Worm (Caenorhabditis elegans) whole organism, L4 larva: ENCODE measurements around the gene srh-288.

ENCODE experiments used
- F26F4.8 ChIP-seq: fragments of 200-800 bp; sonication (Bioruptor generic); conservative IDR thresholded peaks from 2 replicates; pipeline ENCODE4 v1.3.6; 2022; ENCODE audit warnings: missing genetic modification characterization, missing compliant biosample characterization
- F37D6.2 ChIP-seq: sonication (generic microtip); optimal IDR thresholded peaks from 2 replicates; lab custom pipeline; 2016; ENCODE audit warnings: mild to moderate bottlenecking, missing genetic modification characterization, missing compliant biosample characterization
- F49E8.2 ChIP-seq: sonication (generic microtip); optimal IDR thresholded peaks from 2 replicates; lab custom pipeline; 2016; ENCODE audit warnings: missing compliant biosample characterization, mild to moderate bottlenecking, missing genetic modification characterization, borderline replicate concordance
- T26A8.4 ChIP-seq: fragments of 200-800 bp; sonication (Bioruptor generic); IDR thresholded peaks from 2 replicates; pipeline ENCODE4 v1.3.6; 2022; ENCODE audit warnings: missing genetic modification characterization, missing compliant biosample characterization
- aly-2 ChIP-seq: sonication (generic microtip); optimal IDR thresholded peaks from 2 replicates; lab custom pipeline; 2018; ENCODE audit warnings: missing biosample characterization, missing genetic modification characterization
- arid-1 ChIP-seq: fragments of 200-800 bp; sonication (Bioruptor generic); conservative IDR thresholded peaks from 2 replicates; pipeline ENCODE4 v1.3.6; 2022; ENCODE audit warnings: missing genetic modification reagents, missing genetic modification characterization, missing compliant biosample characterization
- attf-4 ChIP-seq: sonication (generic microtip); optimal IDR thresholded peaks from 3 replicates; lab custom pipeline; 2017; ENCODE audit warnings: missing biosample characterization, missing genetic modification characterization
- ceh-20 ChIP-seq: fragments of 200-800 bp; sonication (Bioruptor generic); IDR thresholded peaks from 2 replicates; pipeline ENCODE4 v1.3.6; 2022; ENCODE audit warnings: missing genetic modification reagents, missing genetic modification characterization, missing compliant biosample characterization
- ceh-32 ChIP-seq: sonication (generic microtip); optimal IDR thresholded peaks from 2 replicates; lab custom pipeline; 2016; ENCODE audit warnings: mild to moderate bottlenecking, missing genetic modification characterization, missing compliant biosample characterization; ENCODE audit not compliant: poor library complexity
- ces-1 ChIP-seq: fragments of 150-350 bp; sonication (generic microtip); optimal IDR thresholded peaks from 4 replicates; lab custom pipeline; 2014; ENCODE audit warnings: missing biosample characterization, missing genetic modification reagents, missing genetic modification characterization
- ctbp-1 ChIP-seq: fragments of 200-800 bp; sonication (Bioruptor generic); IDR thresholded peaks from 2 replicates; pipeline ENCODE4 v1.3.6; 2022; ENCODE audit warnings: missing genetic modification reagents, missing genetic modification characterization, missing compliant biosample characterization
- daf-16 ChIP-seq, 3 experiments: sonication (generic microtip); optimal IDR thresholded peaks; 2 replicates each; lab custom pipeline; 2016 to 2017; ENCODE audit warnings: missing genetic modification characterization in 3 of 3, missing genetic modification reagents in 3 of 3, mild to moderate bottlenecking in 2 of 3, missing compliant biosample characterization in 2 of 3, missing biosample characterization in 1 of 3, moderate library complexity in 1 of 3
- daf-19 ChIP-seq: fragments of 200-800 bp; sonication (Bioruptor generic); conservative IDR thresholded peaks from 2 replicates; pipeline ENCODE4 v1.3.6; 2022; ENCODE audit warnings: missing genetic modification characterization, missing compliant biosample characterization
- dmd-6 ChIP-seq: fragments of 200-800 bp; sonication (Bioruptor generic); IDR thresholded peaks from 2 replicates; pipeline ENCODE4 v1.3.6; 2022; ENCODE audit warnings: missing genetic modification reagents, missing genetic modification characterization, missing compliant biosample characterization
- dve-1 ChIP-seq: sonication (generic microtip); optimal IDR thresholded peaks from 2 replicates; lab custom pipeline; 2017; ENCODE audit warnings: antibody characterized with exemption, mild to moderate bottlenecking, missing genetic modification characterization, missing compliant biosample characterization; ENCODE audit not compliant: insufficient read depth
- egl-43 ChIP-seq: fragments of 200-800 bp; sonication (Bioruptor generic); IDR thresholded peaks from 2 replicates; pipeline ENCODE4 v1.3.6; 2022; ENCODE audit warnings: missing genetic modification reagents, missing genetic modification characterization, missing compliant biosample characterization
- fkh-10 ChIP-seq: fragments of 150-350 bp; optimal IDR thresholded peaks from 2 replicates; lab custom pipeline; 2014; ENCODE audit warnings: missing biosample characterization, missing genetic modification reagents, missing genetic modification characterization
- fos-1 ChIP-seq: fragments of 150-350 bp; optimal IDR thresholded peaks from 2 replicates; lab custom pipeline; 2014; ENCODE audit warnings: missing biosample characterization, missing genetic modification characterization
- hlh-11 ChIP-seq: fragments of 200-800 bp; sonication (Bioruptor generic); optimal IDR thresholded peaks from 2 replicates; lab custom pipeline; 2018; ENCODE audit warnings: mild to moderate bottlenecking, missing genetic modification characterization, missing compliant biosample characterization
- lin-1 ChIP-seq: fragments of 200-800 bp; sonication (Bioruptor generic); IDR thresholded peaks from 2 replicates; pipeline ENCODE4 v1.3.6; 2022; ENCODE audit warnings: missing genetic modification reagents, missing genetic modification characterization, missing compliant biosample characterization
- lin-39 ChIP-seq: fragments of 150-350 bp; optimal IDR thresholded peaks from 2 replicates; lab custom pipeline; 2014; ENCODE audit warnings: missing biosample characterization, missing genetic modification reagents, missing genetic modification characterization
- lir-3 ChIP-seq: sonication (generic microtip); optimal IDR thresholded peaks from 2 replicates; lab custom pipeline; 2016; ENCODE audit warnings: mild to moderate bottlenecking, missing genetic modification characterization, missing compliant biosample characterization
- mes-2 ChIP-seq: sonication (generic microtip); optimal IDR thresholded peaks from 2 replicates; lab custom pipeline; 2016; ENCODE audit warnings: missing genotype, mild to moderate bottlenecking, missing genetic modification characterization, missing compliant biosample characterization; ENCODE audit not compliant: poor library complexity, severe bottlenecking
- mxl-2 ChIP-seq: fragments of 200-800 bp; sonication (Bioruptor generic); conservative IDR thresholded peaks from 2 replicates; pipeline ENCODE4 v1.3.6; 2022; ENCODE audit warnings: missing genetic modification reagents, missing genetic modification characterization, missing compliant biosample characterization
- mxl-3 ChIP-seq: fragments of 200-800 bp; sonication (Bioruptor generic); optimal IDR thresholded peaks from 2 replicates; lab custom pipeline; 2018; ENCODE audit warnings: mild to moderate bottlenecking, missing genetic modification characterization, missing compliant biosample characterization
- nhr-10 ChIP-seq: fragments of 150-350 bp; optimal IDR thresholded peaks from 2 replicates; lab custom pipeline; 2014; ENCODE audit warnings: missing biosample characterization, missing genetic modification characterization
- nhr-102 ChIP-seq: sonication (generic microtip); optimal IDR thresholded peaks from 2 replicates; lab custom pipeline; 2016; ENCODE audit warnings: mild to moderate bottlenecking, missing genetic modification characterization, moderate library complexity, missing compliant biosample characterization
- nhr-28 ChIP-seq: fragments of 150-350 bp; optimal IDR thresholded peaks from 2 replicates; lab custom pipeline; 2014; ENCODE audit warnings: missing biosample characterization, missing genetic modification characterization
- nhr-48 ChIP-seq: sonication (generic microtip); optimal IDR thresholded peaks from 2 replicates; lab custom pipeline; 2016; ENCODE audit warnings: mild to moderate bottlenecking, missing genetic modification characterization, missing compliant biosample characterization
- nhr-77 ChIP-seq: fragments of 150-350 bp; optimal IDR thresholded peaks from 2 replicates; lab custom pipeline; 2014; ENCODE audit warnings: missing biosample characterization, missing genetic modification characterization
- pha-4 ChIP-seq, 2 experiments: fragments of 150-350 bp in 1 of 2; fragments of 200-800 bp in 1 of 2; sonication (Bioruptor generic) in 1 of 2; IDR thresholded peaks in 1 of 2; optimal IDR thresholded peaks in 1 of 2; 2 replicates each; pipeline versions ENCODE4 v1.3.6 to Lab custom; 2014 to 2022; ENCODE audit warnings: missing genetic modification characterization in 2 of 2, missing genetic modification reagents in 2 of 2, missing biosample characterization in 1 of 2, missing compliant biosample characterization in 1 of 2
- php-3 ChIP-seq: fragments of 200-800 bp; sonication (Bioruptor generic); IDR thresholded peaks from 2 replicates; pipeline ENCODE4 v1.3.6; 2022; ENCODE audit warnings: missing genetic modification reagents, missing genetic modification characterization, missing compliant biosample characterization
- pqm-1 ChIP-seq: sonication (generic microtip); optimal IDR thresholded peaks from 2 replicates; lab custom pipeline; 2017; ENCODE audit warnings: missing biosample characterization, missing genetic modification characterization
- rbr-2 ChIP-seq: sonication (generic microtip); optimal IDR thresholded peaks from 2 replicates; lab custom pipeline; 2016; ENCODE audit warnings: missing genotype, missing genetic modification characterization, missing compliant biosample characterization
- saeg-2 ChIP-seq: fragments of 200-800 bp; sonication (Bioruptor generic); IDR thresholded peaks from 2 replicates; pipeline ENCODE4 v1.3.6; 2022; ENCODE audit warnings: missing genetic modification reagents, missing genetic modification characterization, missing compliant biosample characterization
- set-16 ChIP-seq: fragments of 200-800 bp; sonication (Bioruptor generic); IDR thresholded peaks from 2 replicates; pipeline ENCODE4 v1.3.6; 2022; ENCODE audit warnings: missing genetic modification reagents, missing genetic modification characterization, missing compliant biosample characterization
- snpc-4 ChIP-seq: fragments of 150-350 bp; optimal IDR thresholded peaks from 2 replicates; lab custom pipeline; 2014; ENCODE audit warnings: missing biosample characterization, missing genetic modification characterization
- spr-3 ChIP-seq: fragments of 200-800 bp; sonication (Bioruptor generic); optimal IDR thresholded peaks from 2 replicates; lab custom pipeline; 2018; ENCODE audit warnings: mild to moderate bottlenecking, missing genetic modification characterization, missing compliant biosample characterization
- tra-1 ChIP-seq: fragments of 200-800 bp; sonication (Bioruptor generic); IDR thresholded peaks from 2 replicates; pipeline ENCODE4 v1.3.6; 2022; ENCODE audit warnings: missing genetic modification reagents, missing genetic modification characterization, missing compliant biosample characterization
- unc-130 ChIP-seq: sonication (generic microtip); optimal IDR thresholded peaks from 2 replicates; lab custom pipeline; 2016; ENCODE audit warnings: missing genetic modification reagents, missing genetic modification characterization, missing compliant biosample characterization
- unc-62 ChIP-seq, 3 experiments: fragments of 150-350 bp in 1 of 3; sonication (generic microtip); optimal IDR thresholded peaks in 2 of 3; peaks in 1 of 3; 1 replicate in 1 of 3; 2 replicates in 2 of 3; lab custom pipeline; 2014 to 2017; ENCODE audit warnings: missing biosample characterization in 3 of 3, missing genetic modification characterization in 3 of 3, missing genetic modification reagents in 3 of 3, missing genotype in 1 of 3
- zfp-2 ChIP-seq: sonication (generic microtip); optimal IDR thresholded peaks from 2 replicates; lab custom pipeline; 2016; ENCODE audit warnings: mild to moderate bottlenecking, missing genetic modification characterization, missing compliant biosample characterization

srh-288 gene

DNA sequence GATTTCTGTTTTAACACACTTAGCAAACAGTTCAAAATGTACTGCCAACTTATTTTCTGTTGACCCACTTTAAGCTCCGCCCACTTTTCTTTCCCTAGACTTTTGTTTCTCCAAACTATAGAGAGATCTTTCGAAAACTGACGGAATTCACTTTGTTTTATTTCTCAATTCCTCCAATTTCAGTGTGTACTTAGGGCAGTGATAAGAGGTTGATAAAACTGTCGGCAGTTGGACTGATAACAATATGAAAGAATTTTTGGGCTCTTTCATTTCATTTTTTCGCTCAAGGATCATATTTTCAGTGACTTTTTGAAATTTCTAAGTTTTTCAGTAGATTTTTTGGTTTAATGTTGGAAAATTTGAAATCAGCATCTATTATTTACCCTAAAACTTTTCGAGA, 40.6 kb downstream of the srh-288 start (continued):
- no peak for TF ChIP-seq lin-1 (GFP tag; lab: Robert Waterston, UW)
- TF ChIP-seq daf-16 (GFP tag; optimal IDR thresholded peaks at IDR 0.05; lab: Kevin White, UChicago), result no peak
- TF ChIP-seq daf-16 (tag; optimal IDR thresholded peaks at IDR 0.05; lab: Kevin White, UChicago), result peak; percentile 68
- no peak for TF ChIP-seq aly-2 (tag; lab: Kevin White, UChicago)
- no peak for TF ChIP-seq lir-3
- TF ChIP-seq F37D6.2 (tag; lab: Kevin White, UChicago), result no peak
- no peak for TF ChIP-seq lin-39
- TF ChIP-seq F49E8.2, result no peak
- no peak for TF ChIP-seq mes-2
- TF ChIP-seq F26F4.8 (GFP tag; lab: Robert Waterston, UW), result no peak
- no peak for TF ChIP-seq arid-1 (GFP tag; lab: Robert Waterston, UW)
- no peak for TF ChIP-seq spr-3
- TF ChIP-seq unc-62 (GFP tag; optimal IDR thresholded peaks at IDR 0.05 in 1 of 2; lab: Kevin White, UChicago), result no peak
- TF ChIP-seq unc-62 (tag; optimal IDR thresholded peaks at IDR 0.05; lab: Kevin White, UChicago), result no peak
- peak; percentile 66 for TF ChIP-seq nhr-28 (tag; lab: Kevin White, UChicago)
- peak; percentile 31 for TF ChIP-seq dve-1 (tag; lab: Kevin White, UChicago)
- no peak for TF ChIP-seq mxl-3 (GFP tag; lab: Kevin White, UChicago)
- no peak for TF ChIP-seq attf-4 (tag; lab: Kevin White, UChicago)
- no peak for TF ChIP-seq T26A8.4 (GFP tag; lab: Robert Waterston, UW)
- no peak for TF ChIP-seq nhr-10
- TF ChIP-seq unc-130 (GFP tag; lab: Kevin White, UChicago), result no peak
- peak; percentile 42; the same call in 1 of the 2 replicates for TF ChIP-seq dmd-6 (GFP tag; lab: Robert Waterston, UW)
- TF ChIP-seq zfp-2 (tag; lab: Kevin White, UChicago), result no peak

DNA sequence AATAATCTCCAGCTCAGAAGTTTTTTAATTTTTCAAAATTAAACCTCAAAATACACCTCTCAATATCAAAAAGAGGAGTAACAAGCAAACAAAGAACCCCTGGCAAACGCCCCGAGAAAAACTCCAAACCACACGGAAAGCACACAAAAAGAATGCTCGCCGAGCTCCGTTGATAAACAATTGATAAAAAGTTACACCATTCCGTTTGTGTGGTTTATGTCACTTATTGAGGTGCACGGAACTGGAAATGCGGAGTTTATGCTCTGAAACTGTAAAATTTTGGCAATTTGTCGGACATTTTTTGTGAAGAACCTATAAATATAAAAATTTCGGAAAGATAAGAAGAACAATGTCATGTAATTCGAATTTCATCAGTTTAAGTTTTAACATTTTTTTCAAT, 43.2 kb downstream of the srh-288 start:
- TF ChIP-seq nhr-28 (tag; lab: Kevin White, UChicago) (peak; percentile 92), nhr-48 (tag; lab: Kevin White, UChicago) (peak; percentile 38), tra-1 (GFP tag; lab: Robert Waterston, UW) (peak; percentile 48; the same call in 1 of the 2 replicates), daf-16 (GFP tag; optimal IDR thresholded peaks at IDR 0.05; lab: Kevin White, UChicago) (no peak), daf-16 (tag; optimal IDR thresholded peaks at IDR 0.05; lab: Kevin White, UChicago) (peak; percentile 74), hlh-11 (peak; percentile 66), egl-43 (GFP tag; lab: Robert Waterston, UW) (no peak), dve-1 (tag; lab: Kevin White, UChicago) (peak; percentile 69), fos-1 (tag; lab: Kevin White, UChicago) (no peak), pqm-1 (tag; lab: Kevin White, UChicago) (peak; percentile 85), pha-4 (GFP tag; IDR thresholded peaks at IDR 0.05; lab: Robert Waterston, UW) (no peak), pha-4 (tag; optimal IDR thresholded peaks at IDR 0.05; lab: Kevin White, UChicago) (peak; percentile 62), nhr-77 (tag; lab: Kevin White, UChicago) (peak; percentile 41), dmd-6 (GFP tag; lab: Robert Waterston, UW) (peak; percentile 84), snpc-4 (tag; lab: Kevin White, UChicago) (no peak), T26A8.4 (GFP tag; lab: Robert Waterston, UW) (no peak), ceh-20 (0 out of 2 replicates have a peak, but pooled peaks have one; percentile 36), mxl-2 (GFP tag; lab: Robert Waterston, UW) (no peak), nhr-102 (tag; lab: Kevin White, UChicago) (peak; percentile 37), php-3 (GFP tag; lab: Robert Waterston, UW) (0 out of 2 replicates have a peak, but pooled peaks have one; percentile 49)
- TF ChIP-seq, all 104 proteins: peak for 13

DNA sequence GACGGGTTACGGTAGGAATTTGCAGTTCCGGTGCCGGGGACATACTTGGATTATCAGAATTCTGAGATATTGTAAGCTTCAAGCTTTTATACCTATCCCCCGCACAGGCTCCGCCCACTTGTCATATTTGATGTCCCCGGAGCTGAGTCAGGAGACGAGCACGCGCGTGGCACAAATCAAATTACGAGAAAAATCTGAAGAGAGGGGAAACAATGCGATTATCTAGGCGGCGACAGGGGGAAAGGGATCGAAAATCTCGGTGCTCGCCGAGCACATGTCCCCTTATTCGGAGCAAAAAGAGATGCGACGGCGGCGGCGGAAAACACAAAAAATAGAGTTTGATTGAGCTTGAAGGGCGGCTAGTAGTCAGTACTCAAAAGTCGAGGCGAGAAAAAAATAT, 46.4 kb downstream of the srh-288 start, which contains the start of gene R12G8.1:
Gene R12G8.1 (minus strand): TSS at position 63 of the 400 bp plus-strand sequence.
- TF ChIP-seq zfp-2 (tag; lab: Kevin White, UChicago), result no peak
- peak; percentile 26 for TF ChIP-seq ceh-32 (tag; lab: Kevin White, UChicago)
- peak; percentile 86 for TF ChIP-seq ces-1 (GFP tag; lab: Kevin White, UChicago)
- TF ChIP-seq set-16, result peak; percentile 49
- peak; percentile 17 for TF ChIP-seq rbr-2 (tag; lab: Kevin White, UChicago)
- no peak for TF ChIP-seq saeg-2 (GFP tag; lab: Robert Waterston, UW)
- TF ChIP-seq daf-19 (GFP tag; lab: Robert Waterston, UW), result no peak
- TF ChIP-seq fkh-10 (GFP tag; lab: Kevin White, UChicago), result peak; percentile 88
- TF ChIP-seq ctbp-1, result peak; percentile 70
